Worm (Caenorhabditis elegans) whole organism, midembryonic: ENCODE data around the gene D2062.1.

ENCODE experiments used
- T22C8.4 ChIP-seq: fragments of 200-800 bp; sonication (Bioruptor generic); IDR thresholded peaks from 2 replicates; pipeline ENCODE4 v1.3.6; 2022; ENCODE audit warnings: missing genetic modification characterization, missing compliant biosample characterization
- flt-1 ChIP-seq: fragments of 200-800 bp; sonication (Bioruptor generic); IDR thresholded peaks from 2 replicates; pipeline ENCODE4 v1.3.6; 2022; ENCODE audit warnings: missing genetic modification characterization, missing compliant biosample characterization
- klf-2 ChIP-seq: fragments of 200-800 bp; sonication (Bioruptor generic); conservative IDR thresholded peaks from 2 replicates; pipeline ENCODE4 v1.3.6; 2022; ENCODE audit warnings: missing genetic modification reagents, missing genetic modification characterization, missing compliant biosample characterization
- med-1 ChIP-seq: sonication (generic microtip); optimal IDR thresholded peaks from 2 replicates; lab custom pipeline; 2017; ENCODE audit warnings: missing genetic modification characterization, mild to moderate bottlenecking, missing compliant biosample characterization, antibody characterized with exemption, missing genetic modification reagents; ENCODE audit not compliant: insufficient read depth
- tab-1 ChIP-seq: fragments of 200-800 bp; sonication (Bioruptor generic); IDR thresholded peaks from 2 replicates; pipeline ENCODE4 v1.3.6; 2022; ENCODE audit warnings: missing genetic modification characterization, missing compliant biosample characterization
- ztf-23 ChIP-seq: fragments of 200-800 bp; sonication (Bioruptor generic); IDR thresholded peaks from 2 replicates; pipeline ENCODE4 v1.3.6; 2022; ENCODE audit warnings: missing genetic modification reagents, missing genetic modification characterization, missing compliant biosample characterization

DNA sequence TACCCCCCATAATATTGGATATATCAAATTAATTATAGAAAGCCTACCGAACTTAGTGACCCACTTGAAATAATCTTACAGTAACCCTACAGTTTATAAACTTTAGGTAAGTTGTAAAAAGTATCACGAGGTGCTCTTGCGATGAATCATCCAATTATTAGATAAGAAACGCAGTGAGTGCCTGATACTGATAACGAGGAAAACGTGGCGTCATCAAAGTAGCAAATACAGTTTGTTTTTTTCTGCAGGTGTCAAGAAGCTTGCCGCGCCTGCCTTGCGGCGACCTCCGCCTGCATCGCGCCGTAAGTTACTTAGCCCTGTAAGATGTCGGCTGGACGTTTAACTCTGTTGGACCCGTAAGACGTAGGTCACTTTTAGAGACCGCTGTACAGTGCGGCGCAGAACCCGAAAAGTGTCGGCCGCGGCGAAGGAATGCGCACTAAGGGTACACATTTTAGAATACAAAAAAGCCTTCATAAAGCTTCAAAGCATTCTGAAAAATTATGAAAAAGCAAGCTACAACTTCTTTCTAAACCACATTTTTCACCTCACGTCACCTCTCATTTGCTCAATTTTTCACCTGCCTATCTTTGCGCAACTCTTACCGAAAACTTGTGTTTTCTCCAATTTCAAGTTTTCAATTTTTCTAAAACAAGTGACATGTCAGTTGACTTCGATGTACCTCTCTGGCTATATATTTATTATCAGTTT lies 20.9 kb upstream of the D2062.1 start, which contains the start of gene sri-38:
- TF ChIP-seq klf-2 (GFP tag; lab: Robert Waterston, UW) (no peak), flt-1 (no peak), tab-1 (GFP tag; lab: Robert Waterston, UW) (no peak), T22C8.4 (GFP tag; lab: Robert Waterston, UW) (no peak), ztf-23 (GFP tag; lab: Robert Waterston, UW) (no peak), med-1 (GFP tag; lab: Kevin White, UChicago) (no peak)
